Fruit fly (Drosophila melanogaster): ENCODE data around the gene eIF2Bbeta.

DNA sequence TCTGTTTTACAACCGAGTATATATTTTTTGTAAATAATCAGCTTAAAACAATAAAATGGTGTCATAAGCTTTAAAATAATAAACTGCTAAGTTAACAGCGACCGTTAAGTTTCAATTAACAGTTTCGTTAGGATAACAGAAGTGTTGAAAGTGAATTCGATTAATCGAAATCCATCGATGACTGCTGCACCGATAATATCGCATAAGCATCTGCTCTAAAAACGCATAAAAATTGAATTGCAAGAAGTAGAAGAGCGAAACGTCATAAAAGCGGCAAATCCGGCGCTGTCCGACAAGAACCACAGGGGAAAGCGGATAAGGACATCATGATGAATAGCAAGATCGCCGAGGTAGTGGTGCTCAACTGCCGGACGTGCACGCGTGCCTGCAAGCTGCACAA is 23.1 kb downstream of the eIF2Bbeta start, which contains the start of gene dwg:
- TF ChIP-seq pan (optimal IDR thresholded peaks at IDR 0.05): no peak
- TF ChIP-seq usp (GFP tag; optimal IDR thresholded peaks at IDR 0.05): no peak
- no peak for TF ChIP-seq psq (optimal IDR thresholded peaks at IDR 0.05)
- TF ChIP-seq Dll (optimal IDR thresholded peaks at IDR 0.05): no peak
- TF ChIP-seq CG8478 (optimal IDR thresholded peaks at IDR 0.05): no peak
